Worm (Caenorhabditis elegans): ENCODE data around the gene F57C12.6.

ce11 chrX:514023-514422 is 39.8 kb downstream of the F57C12.6 start:
- TF ChIP-seq mep-1 (tag; optimal IDR thresholded peaks at IDR 0.05) (no peak), pha-4 (tag; optimal IDR thresholded peaks at IDR 0.05) (no peak), ceh-43 (GFP tag; optimal IDR thresholded peaks at IDR 0.05) (no peak), elt-1 (tag; optimal IDR thresholded peaks at IDR 0.05; ENCODE audit: borderline replicate concordance, insufficient read depth) (no peak), snpc-4 (tag; optimal IDR thresholded peaks at IDR 0.05) (no peak), tbx-8 (GFP tag; optimal IDR thresholded peaks at IDR 0.05) (no peak), lin-32 (GFP tag; optimal IDR thresholded peaks at IDR 0.05) (no peak), lin-13 (tag; optimal IDR thresholded peaks at IDR 0.05) (no peak), ztf-11 (tag; optimal IDR thresholded peaks at IDR 0.05) (no peak), elt-3 (tag; optimal IDR thresholded peaks at IDR 0.05) (no peak)
